Worm (Caenorhabditis elegans) whole organism, mixed stage, embryonic: ENCODE measurements around the gene W08E12.6.
"Not testable (repeated sequence)": the region's sequence is repeated elsewhere in the genome, so short reads cannot be mapped to it uniquely, and the experiment has no call there.

Experiments used
- ces-1 ChIP-seq: fragments of 150-350 bp; optimal IDR thresholded peaks from 2 replicates; lab custom pipeline; 2014; ENCODE audit warnings: missing biosample characterization, missing genetic modification reagents, missing genetic modification characterization
- nhr-28 ChIP-seq: fragments of 150-350 bp; optimal IDR thresholded peaks from 2 replicates; lab custom pipeline; 2014; ENCODE audit warnings: missing biosample characterization, missing genetic modification characterization
- nhr-76 ChIP-seq: sonication (generic microtip); optimal IDR thresholded peaks from 2 replicates; lab custom pipeline; 2017; ENCODE audit warnings: missing biosample characterization, missing genetic modification characterization
- snpc-4 ChIP-seq: fragments of 150-350 bp; optimal IDR thresholded peaks from 2 replicates; lab custom pipeline; 2014; ENCODE audit warnings: missing biosample characterization, missing genetic modification characterization
- sptf-1 ChIP-seq: sonication (generic microtip); optimal IDR thresholded peaks from 2 replicates; lab custom pipeline; 2017; ENCODE audit warnings: mild to moderate bottlenecking, missing genetic modification characterization, moderate library complexity, missing compliant biosample characterization
- unc-120 ChIP-seq: sonication (generic microtip); optimal IDR thresholded peaks from 2 replicates; lab custom pipeline; 2017; ENCODE audit warnings: missing genetic modification characterization, missing compliant biosample characterization; ENCODE audit not compliant: poor library complexity, severe bottlenecking
- unc-39 ChIP-seq: fragments of 150-350 bp; optimal IDR thresholded peaks from 2 replicates; lab custom pipeline; 2014; ENCODE audit warnings: missing biosample characterization, missing genetic modification characterization

- TF ChIP-seq sptf-1; ces-1 (GFP tag; lab: Kevin White, UChicago); snpc-4 (tag; lab: Kevin White, UChicago); nhr-76 (tag; lab: Kevin White, UChicago); unc-120; nhr-28 (tag; lab: Kevin White, UChicago); unc-39 (tag; lab: Kevin White, UChicago): not testable (repeated sequence)
These were observed 5.3 kb downstream of the W08E12.6 start, which contains the start of gene idpp-12 for ce11 chrIV:3303690-3304089.
